Worm (Caenorhabditis elegans) whole organism, L4 larva: ENCODE data around the gene F49C12.15.

ENCODE experiments used
- D1046.2 ChIP-seq: fragments of 200-800 bp; sonication (Bioruptor generic); IDR thresholded peaks from 2 replicates; pipeline ENCODE4 v1.3.6; 2022; ENCODE audit warnings: missing genetic modification characterization, missing compliant biosample characterization
- aly-2 ChIP-seq: sonication (generic microtip); optimal IDR thresholded peaks from 2 replicates; lab custom pipeline; 2018; ENCODE audit warnings: missing biosample characterization, missing genetic modification characterization
- ama-1 ChIP-seq: fragments of 150-350 bp; optimal IDR thresholded peaks from 2 replicates; lab custom pipeline; 2014; ENCODE audit warnings: inconsistent platforms, mixed read lengths
- ceh-20 ChIP-seq: fragments of 200-800 bp; sonication (Bioruptor generic); IDR thresholded peaks from 2 replicates; pipeline ENCODE4 v1.3.6; 2022; ENCODE audit warnings: missing genetic modification reagents, missing genetic modification characterization, missing compliant biosample characterization
- lin-15B ChIP-seq: fragments of 150-350 bp; sonication (generic microtip); optimal IDR thresholded peaks from 3 replicates; lab custom pipeline; 2014; ENCODE audit warnings: missing biosample characterization, missing genetic modification characterization
- mep-1 ChIP-seq: fragments of 150-350 bp; sonication (generic microtip); optimal IDR thresholded peaks from 3 replicates; lab custom pipeline; 2014; ENCODE audit warnings: missing biosample characterization, missing genetic modification characterization
- nhr-10 ChIP-seq: fragments of 150-350 bp; optimal IDR thresholded peaks from 2 replicates; lab custom pipeline; 2014; ENCODE audit warnings: missing biosample characterization, missing genetic modification characterization
- rbr-2 ChIP-seq: sonication (generic microtip); optimal IDR thresholded peaks from 2 replicates; lab custom pipeline; 2016; ENCODE audit warnings: missing genotype, missing genetic modification characterization, missing compliant biosample characterization
- zip-2 ChIP-seq: fragments of 150-350 bp; optimal IDR thresholded peaks from 2 replicates; lab custom pipeline; 2014; ENCODE audit warnings: missing biosample characterization, missing genetic modification characterization

- TF ChIP-seq ama-1 (lab: Kevin White, UChicago) (no peak), aly-2 (tag; lab: Kevin White, UChicago) (no peak), zip-2 (tag; lab: Kevin White, UChicago) (no peak), lin-15B (tag; lab: Kevin White, UChicago) (no peak), D1046.2 (GFP tag; lab: Robert Waterston, UW) (no peak), mep-1 (tag; lab: Kevin White, UChicago) (no peak), nhr-10 (tag; lab: Kevin White, UChicago) (no peak), ceh-20 (GFP tag; lab: Robert Waterston, UW) (no peak), rbr-2 (tag; lab: Kevin White, UChicago) (no peak)
These were observed 28.0 kb upstream of the F49C12.15 start, which contains the start of gene F49C12.1 for ce11 chrIV:9296285-9296684.
